Worm (Caenorhabditis elegans) whole organism, L1 larva: Measurements from ENCODE around the gene sre-1.

Experiments
- C16A3.4 ChIP-seq: fragments of 150-350 bp; optimal IDR thresholded peaks from 2 replicates; lab custom pipeline; 2014; ENCODE audit warnings: missing biosample characterization, missing genetic modification characterization
- C34B4.2 ChIP-seq: sonication (generic microtip); optimal IDR thresholded peaks from 2 replicates; lab custom pipeline; 2017; ENCODE audit warnings: mild to moderate bottlenecking, missing genetic modification characterization, missing compliant biosample characterization
- F16B12.6 ChIP-seq: fragments of 150-350 bp; optimal IDR thresholded peaks from 2 replicates; lab custom pipeline; 2014; ENCODE audit warnings: missing biosample characterization, missing genetic modification characterization
- aha-1 ChIP-seq: fragments of 150-350 bp; optimal IDR thresholded peaks from 2 replicates; lab custom pipeline; 2014; ENCODE audit warnings: missing biosample characterization, missing genetic modification characterization
- alr-1 ChIP-seq: fragments of 200-800 bp; sonication (Bioruptor generic); optimal IDR thresholded peaks from 2 replicates; lab custom pipeline; 2018; ENCODE audit warnings: borderline replicate concordance, mild to moderate bottlenecking, missing genetic modification characterization, missing compliant biosample characterization
- aly-2 ChIP-seq: fragments of 150-350 bp; optimal IDR thresholded peaks from 2 replicates; lab custom pipeline; 2014; ENCODE audit warnings: missing biosample characterization, missing genetic modification characterization
- ceh-63 ChIP-seq: fragments of 200-800 bp; sonication (Bioruptor generic); optimal IDR thresholded peaks from 2 replicates; lab custom pipeline; 2018; ENCODE audit warnings: mild to moderate bottlenecking, missing genetic modification characterization, missing compliant biosample characterization
- ceh-82 ChIP-seq, 3 experiments: fragments of 150-350 bp in 1 of 3; sonication (generic microtip) in 2 of 3; optimal IDR thresholded peaks; 2 replicates each; lab custom pipeline; 2014 to 2017; ENCODE audit warnings: missing biosample characterization in 3 of 3, missing genetic modification characterization in 3 of 3
- ceh-90 ChIP-seq: sonication (generic microtip); optimal IDR thresholded peaks from 2 replicates; lab custom pipeline; 2016; ENCODE audit warnings: missing genetic modification characterization, missing compliant biosample characterization
- ces-1 ChIP-seq: fragments of 150-350 bp; optimal IDR thresholded peaks from 2 replicates; lab custom pipeline; 2014; ENCODE audit warnings: missing biosample characterization, missing genetic modification reagents, missing genetic modification characterization
- dsc-1 ChIP-seq: sonication (generic microtip); optimal IDR thresholded peaks from 2 replicates; lab custom pipeline; 2016; ENCODE audit warnings: mild to moderate bottlenecking, missing genetic modification characterization, missing compliant biosample characterization
- efl-1 ChIP-seq, 4 experiments: fragments of 150-350 bp; optimal IDR thresholded peaks in 3 of 4; peaks in 1 of 4; 1 replicate in 1 of 4; 2 replicates in 3 of 4; lab custom pipeline; 2014; ENCODE audit warnings: missing biosample characterization in 2 of 4, missing genetic modification characterization in 2 of 4, missing genetic modification reagents in 2 of 4
- egl-27 ChIP-seq, 2 experiments: fragments of 150-350 bp in 1 of 2; sonication (generic microtip); optimal IDR thresholded peaks; 3 replicates each; lab custom pipeline; 2017 to 2018; ENCODE audit warnings: missing biosample characterization in 2 of 2, missing genetic modification characterization in 2 of 2, missing genetic modification reagents in 2 of 2
- elt-2 ChIP-seq: sonication (generic microtip); optimal IDR thresholded peaks from 2 replicates; lab custom pipeline; 2016; ENCODE audit warnings: missing genetic modification characterization, mild to moderate bottlenecking, inconsistent platforms, missing compliant biosample characterization, missing genetic modification reagents
- fkh-4 ChIP-seq: sonication (generic microtip); optimal IDR thresholded peaks from 2 replicates; lab custom pipeline; 2016; ENCODE audit warnings: missing compliant biosample characterization, missing genetic modification characterization, borderline replicate concordance
- fkh-8 ChIP-seq: sonication (generic microtip); optimal IDR thresholded peaks from 2 replicates; lab custom pipeline; 2016; ENCODE audit warnings: mild to moderate bottlenecking, missing genetic modification characterization, missing compliant biosample characterization
- grh-1 ChIP-seq: fragments of 200-800 bp; sonication (Bioruptor generic); IDR thresholded peaks from 2 replicates; pipeline ENCODE4 v1.3.6; 2022; ENCODE audit warnings: missing genetic modification reagents, missing genetic modification characterization, missing compliant biosample characterization
- hlh-17 ChIP-seq: fragments of 200-800 bp; sonication (Bioruptor generic); optimal IDR thresholded peaks from 2 replicates; lab custom pipeline; 2018; ENCODE audit warnings: missing genetic modification characterization, mild to moderate bottlenecking, missing compliant biosample characterization, moderate library complexity, borderline replicate concordance
- hpl-2 ChIP-seq: fragments of 150-350 bp; optimal IDR thresholded peaks from 2 replicates; lab custom pipeline; 2014; ENCODE audit warnings: missing biosample characterization, missing genetic modification reagents, missing genetic modification characterization
- lin-14 ChIP-seq: fragments of 200-800 bp; sonication (Bioruptor generic); optimal IDR thresholded peaks from 2 replicates; lab custom pipeline; 2018; ENCODE audit warnings: mild to moderate bottlenecking, missing genetic modification characterization, moderate library complexity, missing compliant biosample characterization
- lin-35 ChIP-seq, 2 experiments: fragments of 150-350 bp; optimal IDR thresholded peaks; 2 replicates each; lab custom pipeline; 2014; ENCODE audit warnings: missing biosample characterization in 2 of 2, missing genetic modification characterization in 2 of 2, missing genetic modification reagents in 2 of 2
- lin-39 ChIP-seq: fragments of 150-350 bp; optimal IDR thresholded peaks from 2 replicates; lab custom pipeline; 2014; ENCODE audit warnings: missing biosample characterization, missing genetic modification reagents, missing genetic modification characterization
- mab-9 ChIP-seq: fragments of 200-800 bp; sonication (Bioruptor generic); IDR thresholded peaks from 2 replicates; pipeline ENCODE4 v1.3.6; 2022; ENCODE audit warnings: missing genetic modification reagents, missing genetic modification characterization, missing compliant biosample characterization
- mef-2 ChIP-seq: fragments of 150-350 bp; optimal IDR thresholded peaks from 2 replicates; lab custom pipeline; 2014; ENCODE audit warnings: missing biosample characterization, missing genetic modification characterization
- nhr-11 ChIP-seq: fragments of 150-350 bp; optimal IDR thresholded peaks from 2 replicates; lab custom pipeline; 2014; ENCODE audit warnings: missing biosample characterization, missing genetic modification characterization
- nhr-12 ChIP-seq: sonication (generic microtip); optimal IDR thresholded peaks from 2 replicates; lab custom pipeline; 2017; ENCODE audit warnings: missing biosample characterization, missing genetic modification characterization
- nhr-20 ChIP-seq: sonication (generic microtip); optimal IDR thresholded peaks from 2 replicates; lab custom pipeline; 2016; ENCODE audit warnings: mild to moderate bottlenecking, missing genetic modification characterization, missing compliant biosample characterization
- nhr-237 ChIP-seq: fragments of 150-350 bp; optimal IDR thresholded peaks from 2 replicates; lab custom pipeline; 2014; ENCODE audit warnings: missing biosample characterization, missing genetic modification characterization
- nhr-71 ChIP-seq: sonication (generic microtip); optimal IDR thresholded peaks from 2 replicates; lab custom pipeline; 2016; ENCODE audit warnings: mild to moderate bottlenecking, missing genetic modification characterization, moderate library complexity, missing compliant biosample characterization
- nhr-77 ChIP-seq: fragments of 150-350 bp; optimal IDR thresholded peaks from 2 replicates; lab custom pipeline; 2014; ENCODE audit warnings: missing biosample characterization, missing genetic modification characterization
- nhr-85 ChIP-seq: sonication (generic microtip); peaks from one replicate; lab custom pipeline; 2016; ENCODE audit warnings: missing genetic modification characterization, inconsistent platforms, missing compliant biosample characterization
- nhr-90 ChIP-seq: sonication (generic microtip); optimal IDR thresholded peaks from 2 replicates; lab custom pipeline; 2016; ENCODE audit warnings: mild to moderate bottlenecking, missing genetic modification characterization, missing compliant biosample characterization; ENCODE audit not compliant: poor library complexity
- pax-3 ChIP-seq: fragments of 200-800 bp; sonication (Bioruptor generic); optimal IDR thresholded peaks from 2 replicates; lab custom pipeline; 2018; ENCODE audit warnings: mild to moderate bottlenecking, missing genetic modification characterization, moderate library complexity, missing compliant biosample characterization
- pqm-1 ChIP-seq: sonication (generic microtip); optimal IDR thresholded peaks from 3 replicates; lab custom pipeline; 2017; ENCODE audit warnings: missing biosample characterization, missing genetic modification characterization
- rnt-1 ChIP-seq: sonication (generic microtip); optimal IDR thresholded peaks from 2 replicates; lab custom pipeline; 2016; ENCODE audit warnings: mild to moderate bottlenecking, missing genetic modification characterization, moderate library complexity, missing compliant biosample characterization
- snpc-4 ChIP-seq: fragments of 150-350 bp; optimal IDR thresholded peaks from 2 replicates; lab custom pipeline; 2014; ENCODE audit warnings: missing biosample characterization, missing genetic modification characterization
- snu-23 ChIP-seq: sonication (generic microtip); optimal IDR thresholded peaks from 2 replicates; lab custom pipeline; 2016; ENCODE audit warnings: missing genetic modification characterization, missing compliant biosample characterization
- sox-4 ChIP-seq: sonication (generic microtip); optimal IDR thresholded peaks from 2 replicates; lab custom pipeline; 2016; ENCODE audit warnings: missing genetic modification characterization, missing compliant biosample characterization
- swsn-7 ChIP-seq: sonication (generic microtip); optimal IDR thresholded peaks from 2 replicates; lab custom pipeline; 2016; ENCODE audit warnings: missing genetic modification characterization, missing compliant biosample characterization
- tbx-2 ChIP-seq: sonication (generic microtip); optimal IDR thresholded peaks from 2 replicates; lab custom pipeline; 2016; ENCODE audit warnings: missing genetic modification characterization, missing compliant biosample characterization
- tlp-1 ChIP-seq: fragments of 150-350 bp; optimal IDR thresholded peaks from 2 replicates; lab custom pipeline; 2014; ENCODE audit warnings: missing biosample characterization, missing genetic modification characterization
- unc-30 ChIP-seq: sonication (generic microtip); optimal IDR thresholded peaks from 2 replicates; lab custom pipeline; 2017; ENCODE audit warnings: missing biosample characterization, missing genetic modification characterization
- unc-62 ChIP-seq: fragments of 150-350 bp; optimal IDR thresholded peaks from 2 replicates; lab custom pipeline; 2014; ENCODE audit warnings: missing biosample characterization, missing genetic modification reagents, missing genetic modification characterization
- unc-86 ChIP-seq: sonication (generic microtip); optimal IDR thresholded peaks from 2 replicates; lab custom pipeline; 2016; ENCODE audit warnings: missing genetic modification characterization, missing compliant biosample characterization
- xbp-1 ChIP-seq: sonication (generic microtip); optimal IDR thresholded peaks from 2 replicates; lab custom pipeline; 2016; ENCODE audit warnings: missing genetic modification characterization, missing compliant biosample characterization
- zag-1 ChIP-seq: fragments of 150-350 bp; optimal IDR thresholded peaks from 2 replicates; lab custom pipeline; 2014; ENCODE audit warnings: missing biosample characterization, missing genetic modification characterization
- ztf-11 ChIP-seq, 2 experiments: sonication (generic microtip); optimal IDR thresholded peaks; 2 replicates each; lab custom pipeline; 2016 to 2017; ENCODE audit warnings: missing genetic modification characterization in 2 of 2, missing biosample characterization in 1 of 2, missing compliant biosample characterization in 1 of 2

Gene sre-1

DNA sequence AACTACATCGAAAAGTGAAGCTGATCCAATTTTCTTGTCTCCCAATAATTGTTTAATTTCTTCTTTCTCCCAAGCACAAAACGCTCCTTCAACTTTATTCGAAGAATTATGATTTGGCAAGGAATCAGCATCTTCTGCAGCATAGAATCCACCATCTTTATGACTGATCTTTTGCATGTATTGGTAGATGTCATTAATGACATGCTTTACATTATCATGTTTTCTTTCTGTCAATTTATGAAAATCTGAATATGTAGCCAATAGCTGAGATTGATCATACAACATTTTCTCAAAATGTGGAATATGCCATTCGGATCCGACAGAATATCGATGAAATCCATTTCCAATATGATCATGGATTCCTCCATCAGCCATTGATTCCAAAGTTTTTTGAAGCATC, 12.3 kb upstream of the sre-1 start:
- TF ChIP-seq nhr-11 (tag; lab: Kevin White, UChicago) (no peak), swsn-7 (no peak), efl-1 (optimal IDR thresholded peaks at IDR 0.05; lab: Kevin White, UChicago) (no peak), efl-1 (GFP tag; optimal IDR thresholded peaks at IDR 0.05 in 1 of 2; lab: Kevin White, UChicago) (no peak), xbp-1 (tag; lab: Kevin White, UChicago) (no peak), ceh-90 (tag; lab: Kevin White, UChicago) (no peak), aha-1 (no peak), rnt-1 (tag; lab: Kevin White, UChicago) (no peak), unc-62 (GFP tag; lab: Kevin White, UChicago) (no peak), unc-30 (no peak), F16B12.6 (tag; lab: Kevin White, UChicago) (no peak), fkh-8 (no peak), nhr-77 (tag; lab: Kevin White, UChicago) (no peak), elt-2 (no peak), lin-35 (GFP tag; optimal IDR thresholded peaks at IDR 0.05; lab: Kevin White, UChicago) (no peak), nhr-237 (tag; lab: Kevin White, UChicago) (no peak), nhr-12 (tag; lab: Kevin White, UChicago) (no peak), nhr-85 (tag; lab: Kevin White, UChicago) (no peak)

DNA sequence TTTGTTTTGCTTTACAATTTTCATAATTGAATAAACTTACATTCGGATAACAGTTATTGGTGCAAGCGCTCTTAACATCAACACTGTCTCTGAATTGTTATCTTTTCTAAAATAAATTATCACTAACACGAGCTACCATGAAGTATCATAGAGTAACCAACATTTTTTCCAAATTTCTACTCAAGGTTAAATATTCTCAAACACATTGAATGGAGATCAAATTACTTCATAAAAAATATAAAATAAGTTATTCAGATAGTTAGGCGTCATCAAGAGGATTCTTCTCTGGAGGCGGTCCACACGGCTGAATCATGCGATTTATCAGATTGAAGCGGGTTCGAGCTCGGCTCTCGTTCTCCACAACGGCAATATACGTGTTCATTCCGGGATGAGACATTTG, 11.1 kb upstream of the sre-1 start, which contains the start of gene B0495.5:
TSS of gene B0495.5 (minus strand) at position 101 of the 400 bp plus-strand sequence.
- TF ChIP-seq nhr-90 (tag; lab: Kevin White, UChicago): no peak
- no peak for TF ChIP-seq elt-2
- TF ChIP-seq snpc-4 (tag; lab: Kevin White, UChicago): no peak
- no peak for TF ChIP-seq snu-23 (GFP tag; lab: Kevin White, UChicago)
- no peak for TF ChIP-seq mab-9
- no peak for TF ChIP-seq pax-3 (tag; lab: Kevin White, UChicago)
- no peak for TF ChIP-seq nhr-85 (tag; lab: Kevin White, UChicago)
- TF ChIP-seq pqm-1 (tag; lab: Kevin White, UChicago): no peak
- TF ChIP-seq nhr-12 (tag; lab: Kevin White, UChicago): no peak
- no peak for TF ChIP-seq F16B12.6 (tag; lab: Kevin White, UChicago)
- no peak for TF ChIP-seq dsc-1 (tag; lab: Kevin White, UChicago)
- no peak for TF ChIP-seq hlh-17 (GFP tag; lab: Kevin White, UChicago)
- TF ChIP-seq ztf-11 (tag; optimal IDR thresholded peaks at IDR 0.05; lab: Kevin White, UChicago): no peak
- no peak for TF ChIP-seq lin-39 (tag; lab: Kevin White, UChicago)
- no peak for TF ChIP-seq ceh-63 (GFP tag; lab: Kevin White, UChicago)
- no peak for TF ChIP-seq hpl-2 (GFP tag; lab: Kevin White, UChicago)

DNA sequence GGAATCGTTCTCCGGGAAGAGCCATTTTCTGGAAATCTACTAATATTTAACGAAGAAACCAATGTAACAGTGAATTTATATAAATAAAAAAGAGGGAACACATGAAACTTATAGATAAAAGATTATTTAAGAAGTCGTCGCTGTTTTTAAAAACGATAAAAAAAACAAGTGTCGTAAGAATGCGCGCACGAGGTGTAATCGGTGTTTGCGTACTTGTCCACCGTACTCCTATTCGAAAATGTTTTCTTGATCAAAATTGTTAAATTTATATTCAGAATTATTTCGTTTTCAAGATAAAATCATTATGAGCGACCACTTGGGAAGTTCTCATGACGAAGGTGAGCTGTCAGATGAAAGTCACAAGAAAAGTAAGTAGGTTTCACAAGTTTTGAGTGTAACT, 10.5 kb upstream of the sre-1 start, which contains the start of the genes moa-2 and cdk-11.1:
TSS of gene moa-2 (minus strand) at position 25 of the 400 bp plus-strand sequence.
TSS of gene cdk-11.1 (plus strand) at position 227 of the 400 bp plus-strand sequence.
- TF ChIP-seq unc-30 (no peak), C34B4.2 (tag; lab: Kevin White, UChicago) (no peak), fkh-4 (tag; lab: Kevin White, UChicago) (no peak), unc-86 (tag; lab: Kevin White, UChicago) (no peak), tlp-1 (tag; lab: Kevin White, UChicago) (no peak), snu-23 (GFP tag; lab: Kevin White, UChicago) (peak; percentile 14), lin-14 (GFP tag; lab: Kevin White, UChicago) (no peak), mef-2 (tag; lab: Kevin White, UChicago) (no peak), ces-1 (GFP tag; lab: Kevin White, UChicago) (no peak), nhr-71 (tag; lab: Kevin White, UChicago) (no peak), tbx-2 (tag; lab: Kevin White, UChicago) (no peak), efl-1 (optimal IDR thresholded peaks at IDR 0.05; lab: Kevin White, UChicago) (peak; percentile 5 to 37), efl-1 (GFP tag; optimal IDR thresholded peaks at IDR 0.05 in 1 of 2; lab: Kevin White, UChicago) (peak in 1 of 2 experiments; percentile 38), alr-1 (tag; lab: Kevin White, UChicago) (no peak), hpl-2 (GFP tag; lab: Kevin White, UChicago) (no peak), zag-1 (tag; lab: Kevin White, UChicago) (no peak), lin-39 (tag; lab: Kevin White, UChicago) (no peak), elt-2 (no peak), ceh-82 (tag; optimal IDR thresholded peaks at IDR 0.05; lab: Kevin White, UChicago) (peak in 1 of 3 experiments; percentile 1), rnt-1 (tag; lab: Kevin White, UChicago) (no peak), pqm-1 (tag; lab: Kevin White, UChicago) (no peak), aly-2 (tag; lab: Kevin White, UChicago) (no peak), dsc-1 (tag; lab: Kevin White, UChicago) (no peak), nhr-12 (tag; lab: Kevin White, UChicago) (no peak), lin-35 (GFP tag; optimal IDR thresholded peaks at IDR 0.05; lab: Kevin White, UChicago) (peak; percentile 33 to 50), grh-1 (no peak), egl-27 (tag; optimal IDR thresholded peaks at IDR 0.05; lab: Kevin White, UChicago) (no peak), mab-9 (no peak), nhr-20 (tag; lab: Kevin White, UChicago) (no peak), sox-4 (no peak), xbp-1 (tag; lab: Kevin White, UChicago) (no peak), C16A3.4 (peak; percentile 45)
